Fruit fly (Drosophila melanogaster) whole organism, embryonic: Measurements from ENCODE around the gene mbc.

Experiments used
- Abd-B ChIP-seq: fragments of 200-800 bp; sonication (Bioruptor generic); optimal IDR thresholded peaks from 2 replicates; lab custom pipeline; 2018; ENCODE audit warnings: missing biosample characterization, mild to moderate bottlenecking, missing genetic modification characterization, moderate library complexity
- Adf1 ChIP-seq: fragments of 200-800 bp; sonication (Bioruptor generic); IDR thresholded peaks from 2 replicates; pipeline ENCODE4 v1.3.6; 2022; ENCODE audit warnings: missing biosample characterization, missing genetic modification characterization
- Atf6 ChIP-seq: fragments of 200-800 bp; sonication (Bioruptor generic); IDR thresholded peaks from 2 replicates; pipeline ENCODE4 v1.3.6; 2022; ENCODE audit warnings: missing biosample characterization, missing genetic modification characterization
- CG10321 ChIP-seq: fragments of 200-800 bp; sonication (Bioruptor generic); IDR thresholded peaks from 2 replicates; pipeline ENCODE4 v1.3.6; 2022; ENCODE audit warnings: missing biosample characterization, missing genetic modification characterization
- CG10366 ChIP-seq: fragments of 200-800 bp; sonication (Bioruptor generic); IDR thresholded peaks from 2 replicates; pipeline ENCODE4 v1.3.6; 2022; ENCODE audit warnings: missing biosample characterization, missing genetic modification characterization
- CG10959 ChIP-seq: fragments of 200-800 bp; sonication (Bioruptor generic); IDR thresholded peaks from 2 replicates; pipeline ENCODE4 v1.3.6; 2022; ENCODE audit warnings: missing biosample characterization, missing genetic modification characterization
- CG12659 ChIP-seq: fragments of 200-800 bp; sonication (Bioruptor generic); optimal IDR thresholded peaks from 3 replicates; lab custom pipeline; 2017; ENCODE audit warnings: mild to moderate bottlenecking, missing biosample characterization, missing genetic modification reagents, missing genetic modification characterization
- CG12769 ChIP-seq: fragments of 200-800 bp; sonication (Bioruptor generic); optimal IDR thresholded peaks from 2 replicates; lab custom pipeline; 2019; ENCODE audit warnings: missing biosample characterization, mild to moderate bottlenecking, missing genetic modification characterization, moderate library complexity
- CG13624 ChIP-seq: fragments of 200-800 bp; sonication (Bioruptor generic); optimal IDR thresholded peaks from 2 replicates; lab custom pipeline; 2016; ENCODE audit warnings: missing biosample characterization, missing genetic modification characterization
- CG14014 ChIP-seq: fragments of 200-800 bp; sonication (Bioruptor generic); IDR thresholded peaks from 2 replicates; pipeline ENCODE4 v1.3.6; 2022; ENCODE audit warnings: missing biosample characterization, missing genetic modification characterization
- CG2120 ChIP-seq: fragments of 200-800 bp; sonication (Bioruptor generic); optimal IDR thresholded peaks from 3 replicates; lab custom pipeline; 2016; ENCODE audit warnings: missing biosample characterization, missing genetic modification characterization
- CG30403 ChIP-seq: fragments of 200-800 bp; sonication (Bioruptor generic); optimal IDR thresholded peaks from 3 replicates; lab custom pipeline; 2016; ENCODE audit warnings: missing biosample characterization, missing genetic modification characterization
- CG30431 ChIP-seq: fragments of 200-800 bp; sonication (Bioruptor generic); optimal IDR thresholded peaks from 2 replicates; lab custom pipeline; 2017; ENCODE audit warnings: missing biosample characterization, missing genetic modification characterization
- CG3065 ChIP-seq: fragments of 200-800 bp; sonication (Bioruptor generic); optimal IDR thresholded peaks from 2 replicates; lab custom pipeline; 2016; ENCODE audit warnings: missing biosample characterization, missing genetic modification characterization
- CG31224 ChIP-seq: fragments of 200-800 bp; sonication (Bioruptor generic); IDR thresholded peaks from 2 replicates; pipeline ENCODE4 v1.3.6; 2022; ENCODE audit warnings: missing biosample characterization, missing genetic modification characterization
- CG31441 ChIP-seq: fragments of 200-800 bp; sonication (Bioruptor generic); IDR thresholded peaks from 2 replicates; pipeline ENCODE4 v1.3.6; 2022; ENCODE audit warnings: missing biosample characterization, missing genetic modification characterization
- CG32767 ChIP-seq: fragments of 200-800 bp; sonication (Bioruptor generic); IDR thresholded peaks from 2 replicates; pipeline ENCODE4 v1.3.6; 2022; ENCODE audit warnings: missing biosample characterization, missing genetic modification characterization
- CG3407 ChIP-seq: fragments of 200-800 bp; sonication (Bioruptor generic); optimal IDR thresholded peaks from 2 replicates; lab custom pipeline; 2018; ENCODE audit warnings: missing biosample characterization, mild to moderate bottlenecking, missing genetic modification characterization
- CG34422 ChIP-seq: fragments of 200-800 bp; sonication (Bioruptor generic); IDR thresholded peaks from 3 replicates; pipeline ENCODE4 v1.3.6; 2022; ENCODE audit warnings: missing biosample characterization, missing genetic modification characterization
- CG3847 ChIP-seq: fragments of 200-800 bp; sonication (Bioruptor generic); IDR thresholded peaks from 2 replicates; pipeline ENCODE4 v1.3.6; 2022; ENCODE audit warnings: missing biosample characterization, missing genetic modification characterization
- CG4328 ChIP-seq: fragments of 200-800 bp; sonication (Bioruptor generic); optimal IDR thresholded peaks from 3 replicates; lab custom pipeline; 2017; ENCODE audit warnings: missing biosample characterization, missing genetic modification reagents, missing genetic modification characterization
- CG4404 ChIP-seq: fragments of 200-800 bp; sonication (Bioruptor generic); IDR thresholded peaks from 2 replicates; pipeline ENCODE4 v1.3.6; 2022; ENCODE audit warnings: missing biosample characterization, missing genetic modification characterization
- CG5953 ChIP-seq: fragments of 200-800 bp; sonication (Bioruptor generic); IDR thresholded peaks from 2 replicates; pipeline ENCODE4 v1.3.6; 2022; ENCODE audit warnings: missing biosample characterization, missing genetic modification characterization
- CG6254 ChIP-seq: fragments of 200-800 bp; sonication (Bioruptor generic); optimal IDR thresholded peaks from 3 replicates; lab custom pipeline; 2017; ENCODE audit warnings: mild to moderate bottlenecking, missing biosample characterization, missing genetic modification reagents, missing genetic modification characterization
- CG6683 ChIP-seq: fragments of 200-800 bp; sonication (Bioruptor generic); optimal IDR thresholded peaks from 2 replicates; lab custom pipeline; 2017; ENCODE audit warnings: missing biosample characterization, mild to moderate bottlenecking, missing genetic modification characterization, missing genetic modification reagents
- CG7839 ChIP-seq: fragments of 200-800 bp; sonication (Bioruptor generic); optimal IDR thresholded peaks from 3 replicates; lab custom pipeline; 2018; ENCODE audit warnings: missing biosample characterization, mild to moderate bottlenecking, missing genetic modification characterization, moderate library complexity
- CG7987 ChIP-seq: fragments of 200-800 bp; sonication (Bioruptor generic); optimal IDR thresholded peaks from 2 replicates; lab custom pipeline; 2018; ENCODE audit warnings: missing biosample characterization, mild to moderate bottlenecking, missing genetic modification characterization, moderate library complexity
- CkIIα-i1 ChIP-seq: fragments of 200-800 bp; sonication (Bioruptor generic); IDR thresholded peaks from 2 replicates; pipeline ENCODE4 v1.3.6; 2022; ENCODE audit warnings: missing biosample characterization, missing genetic modification characterization
- D ChIP-seq, 2 experiments: fragments of 200-800 bp in 1 of 2; fragments of >200 bp in 1 of 2; sonication (Bioruptor generic) in 1 of 2; optimal IDR thresholded peaks; 2 replicates in 1 of 2; 3 replicates in 1 of 2; lab custom pipeline; 2017; ENCODE audit warnings: mild to moderate bottlenecking in 1 of 2, missing biosample characterization in 1 of 2, missing genetic modification characterization in 1 of 2, missing genetic modification reagents in 1 of 2
- Dp ChIP-seq: fragments of 200-800 bp; sonication (Bioruptor generic); optimal IDR thresholded peaks from 2 replicates; lab custom pipeline; 2018; ENCODE audit warnings: missing biosample characterization, mild to moderate bottlenecking, missing genetic modification characterization, moderate library complexity
- GATAe ChIP-seq: fragments of 200-800 bp; sonication (Bioruptor generic); conservative IDR thresholded peaks from 2 replicates; pipeline ENCODE4 v1.3.6; 2022; ENCODE audit warnings: missing biosample characterization, missing genetic modification characterization
- Scr ChIP-seq: fragments of 200-800 bp; sonication (Bioruptor generic); IDR thresholded peaks from 2 replicates; pipeline ENCODE4 v1.3.6; 2022; ENCODE audit warnings: missing biosample characterization, missing genetic modification characterization; ENCODE audit not compliant: partially characterized antibody
- Sin3A ChIP-seq: fragments of >200 bp; optimal IDR thresholded peaks from 2 replicates; lab custom pipeline; 2018
- Sox100B ChIP-seq: fragments of 200-800 bp; sonication (Bioruptor generic); optimal IDR thresholded peaks from 3 replicates; lab custom pipeline; 2018; ENCODE audit warnings: missing biosample characterization, mild to moderate bottlenecking, missing genetic modification characterization
- Trl ChIP-seq, 3 experiments: fragments of >200 bp in 2 of 3; fragments of 200-800 bp in 1 of 3; sonication (Bioruptor generic) in 1 of 3; optimal IDR thresholded peaks; 2 replicates in 1 of 3; 3 replicates in 2 of 3; lab custom pipeline; 2016 to 2017; ENCODE audit warnings: missing biosample characterization in 1 of 3, missing genetic modification characterization in 1 of 3
- Usf ChIP-seq: fragments of 200-800 bp; sonication (Bioruptor generic); optimal IDR thresholded peaks from 2 replicates; lab custom pipeline; 2017; ENCODE audit warnings: missing genotype, missing biosample characterization, missing genetic modification characterization
- Vsx1 ChIP-seq: fragments of 200-800 bp; sonication (Bioruptor generic); optimal IDR thresholded peaks from 2 replicates; lab custom pipeline; 2017; ENCODE audit warnings: missing biosample characterization, mild to moderate bottlenecking, missing genetic modification characterization, missing genetic modification reagents
- cwo ChIP-seq: fragments of 200-800 bp; sonication (Bioruptor generic); optimal IDR thresholded peaks from 3 replicates; lab custom pipeline; 2017; ENCODE audit warnings: missing biosample characterization, missing genetic modification characterization, mild to moderate bottlenecking, moderate library complexity, missing genetic modification reagents
- emc ChIP-seq: fragments of 200-800 bp; sonication (Bioruptor generic); optimal IDR thresholded peaks from 2 replicates; lab custom pipeline; 2016; ENCODE audit warnings: missing biosample characterization, missing genetic modification characterization
- eyg ChIP-seq: fragments of 200-800 bp; sonication (Bioruptor generic); optimal IDR thresholded peaks from 3 replicates; lab custom pipeline; 2016; ENCODE audit warnings: missing biosample characterization, missing genetic modification characterization
- fd102C ChIP-seq: fragments of 200-800 bp; sonication (Bioruptor generic); optimal IDR thresholded peaks from 2 replicates; lab custom pipeline; 2018; ENCODE audit warnings: missing biosample characterization, mild to moderate bottlenecking, missing genetic modification characterization, moderate library complexity
- h ChIP-seq: fragments of >200 bp; optimal IDR thresholded peaks from 2 replicates; lab custom pipeline; 2017
- jing ChIP-seq: fragments of 200-800 bp; sonication (Bioruptor generic); optimal IDR thresholded peaks from 2 replicates; lab custom pipeline; 2018; ENCODE audit warnings: missing biosample characterization, mild to moderate bottlenecking, missing genetic modification characterization
- kni ChIP-seq: fragments of 200-800 bp; sonication (Bioruptor generic); optimal IDR thresholded peaks from 3 replicates; lab custom pipeline; 2017; ENCODE audit warnings: mild to moderate bottlenecking, missing biosample characterization, missing genetic modification reagents, missing genetic modification characterization
- mld ChIP-seq: fragments of 200-800 bp; sonication (Bioruptor generic); IDR thresholded peaks from 3 replicates; pipeline ENCODE4 v1.3.6; 2022; ENCODE audit warnings: missing biosample characterization, missing genetic modification characterization; ENCODE audit not compliant: partially characterized antibody
- pum ChIP-seq: fragments of 200-800 bp; sonication (Bioruptor generic); optimal IDR thresholded peaks from 2 replicates; lab custom pipeline; 2016; ENCODE audit warnings: missing biosample characterization, missing genetic modification characterization
- sima ChIP-seq: fragments of 200-800 bp; sonication (Bioruptor generic); optimal IDR thresholded peaks from 2 replicates; lab custom pipeline; 2016; ENCODE audit warnings: missing biosample characterization, missing genetic modification characterization
- ssp ChIP-seq: fragments of 200-800 bp; sonication (Bioruptor generic); IDR thresholded peaks from 2 replicates; pipeline ENCODE4 v1.3.6; 2022; ENCODE audit warnings: missing biosample characterization, missing genetic modification characterization
- unpg ChIP-seq: fragments of 200-800 bp; sonication (Bioruptor generic); optimal IDR thresholded peaks from 3 replicates; lab custom pipeline; 2018; ENCODE audit warnings: missing biosample characterization, mild to moderate bottlenecking, missing genetic modification characterization, moderate library complexity

Gene mbc

dm6 chr3R:23760219-23761018 is 21.1 kb upstream of the mbc start, which contains the start of gene SdhD (continued):
- TF ChIP-seq CG6254 (no peak), fd102C (GFP tag; lab: Kevin White, UChicago) (no peak), CG4328 (GFP tag; lab: Kevin White, UChicago) (no peak), CG10321 (GFP tag; lab: Robert Waterston, UW) (no peak), CG7987 (GFP tag; lab: Kevin White, UChicago) (peak; percentile 40), CG7839 (peak; percentile 3), unpg (peak; percentile 6), mld (GFP tag; lab: Robert Waterston, UW) (no peak), Dp (GFP tag; lab: Kevin White, UChicago) (peak; percentile 29), Adf1 (no peak), h (no peak), kni (GFP tag; lab: Kevin White, UChicago) (no peak), pum (GFP tag; lab: Kevin White, UChicago) (no peak), CG4404 (no peak), D (optimal IDR thresholded peaks at IDR 0.05; lab: Kevin White, UChicago) (no peak), D (GFP tag; optimal IDR thresholded peaks at IDR 0.05; lab: Kevin White, UChicago) (no peak), CG6683 (GFP tag; lab: Kevin White, UChicago) (no peak), CG10366 (GFP tag; lab: Robert Waterston, UW) (no peak), Sin3A (peak; percentile 3), Vsx1 (GFP tag; lab: Kevin White, UChicago) (peak; percentile 46), CG3847 (GFP tag; lab: Robert Waterston, UW) (0 out of 2 replicates have a peak, but pooled peaks have one; percentile 25), CG30403 (peak; percentile 19), CG5953 (no peak), CG3065 (no peak), emc (GFP tag; lab: Kevin White, UChicago) (no peak), CG2120 (GFP tag; lab: Kevin White, UChicago) (peak; percentile 61), CG12769 (tag; lab: Kevin White, UChicago) (no peak), CG31441 (no peak), CG13624 (GFP tag; lab: Kevin White, UChicago) (peak; percentile 15), GATAe (GFP tag; lab: Robert Waterston, UW) (no peak), sima (no peak), ssp (GFP tag; lab: Robert Waterston, UW) (no peak), CG12659 (GFP tag; lab: Kevin White, UChicago) (peak; percentile 53), CG3407 (GFP tag; lab: Kevin White, UChicago) (no peak), CG30431 (GFP tag; lab: Kevin White, UChicago) (no peak), Atf6 (GFP tag; lab: Robert Waterston, UW) (peak; percentile 16; the same call in 1 of the 2 replicates), Sox100B (GFP tag; lab: Kevin White, UChicago) (no peak), Abd-B (no peak), CkIIα-i1 (GFP tag; lab: Robert Waterston, UW) (no peak), jing (GFP tag; lab: Kevin White, UChicago) (no peak), cwo (GFP tag; lab: Kevin White, UChicago) (no peak), eyg (GFP tag; lab: Kevin White, UChicago) (no peak), CG31224 (GFP tag; lab: Robert Waterston, UW) (no peak), Scr (GFP tag; lab: Robert Waterston, UW) (peak; percentile 53), CG32767 (GFP tag; lab: Robert Waterston, UW) (no peak), Usf (no peak), CG14014 (peak; percentile 7; the same call in 1 of the 2 replicates), Trl (optimal IDR thresholded peaks at IDR 0.05; lab: Kevin White, UChicago) (no peak), Trl (GFP tag; optimal IDR thresholded peaks at IDR 0.05; lab: Kevin White, UChicago) (no peak), CG34422 (no peak; the same call in 2 of the 3 replicates), CG10959 (GFP tag; lab: Robert Waterston, UW) (no peak)
